Worm (Caenorhabditis elegans): ENCODE measurements around the gene ubc-24.

- no peak for TF ChIP-seq ceh-16 (tag; optimal IDR thresholded peaks at IDR 0.05)
- no peak for TF ChIP-seq elt-2 (tag; optimal IDR thresholded peaks at IDR 0.05)
- no peak for TF ChIP-seq pha-4 (tag; optimal IDR thresholded peaks at IDR 0.05)
- TF ChIP-seq nhr-12 (tag; optimal IDR thresholded peaks at IDR 0.05) = no peak
- no peak for TF ChIP-seq elt-3 (tag; optimal IDR thresholded peaks at IDR 0.05)
- no peak for TF ChIP-seq fkh-10 (GFP tag; optimal IDR thresholded peaks at IDR 0.05)
- TF ChIP-seq egl-5 (tag; optimal IDR thresholded peaks at IDR 0.05) = no peak
- no peak for TF ChIP-seq ceh-9 (tag; optimal IDR thresholded peaks at IDR 0.05)
Observed at ce11 chrII:8419015-8419414, 13.6 kb downstream of the ubc-24 start.
